Fruit fly (Drosophila melanogaster) whole organism, embryonic: ENCODE measurements around the gene rho-5.

Experiments
- Abd-B ChIP-seq: fragments of 200-800 bp; sonication (Bioruptor generic); optimal IDR thresholded peaks from 2 replicates; lab custom pipeline; 2018; ENCODE audit warnings: missing biosample characterization, mild to moderate bottlenecking, missing genetic modification characterization, moderate library complexity
- Atf-2 ChIP-seq: fragments of 200-800 bp; sonication (Bioruptor generic); optimal IDR thresholded peaks from 2 replicates; lab custom pipeline; 2016; ENCODE audit warnings: missing biosample characterization, missing genetic modification characterization
- BEAF-32 ChIP-seq: fragments of 200-800 bp; sonication (Bioruptor generic); optimal IDR thresholded peaks from 3 replicates; lab custom pipeline; 2017; ENCODE audit warnings: missing biosample characterization, missing genetic modification characterization, mild to moderate bottlenecking, moderate library complexity, missing genetic modification reagents
- Bgb ChIP-seq: fragments of 200-800 bp; sonication (Bioruptor generic); IDR thresholded peaks from 2 replicates; pipeline ENCODE4 v1.3.6; 2022; ENCODE audit warnings: missing biosample characterization, missing genetic modification characterization; ENCODE audit not compliant: partially characterized antibody
- CG10366 ChIP-seq: fragments of 200-800 bp; sonication (Bioruptor generic); IDR thresholded peaks from 2 replicates; pipeline ENCODE4 v1.3.6; 2022; ENCODE audit warnings: missing biosample characterization, missing genetic modification characterization
- CG11093 ChIP-seq: fragments of 200-800 bp; sonication (Bioruptor generic); IDR thresholded peaks from 3 replicates; pipeline ENCODE4 v1.3.6; 2022; ENCODE audit warnings: missing biosample characterization, missing genetic modification characterization
- CG1603 ChIP-seq: fragments of 200-800 bp; sonication (Bioruptor generic); optimal IDR thresholded peaks from 2 replicates; lab custom pipeline; 2019; ENCODE audit warnings: missing biosample characterization, mild to moderate bottlenecking, missing genetic modification characterization, moderate library complexity
- CG18599 ChIP-seq: fragments of 200-800 bp; sonication (Bioruptor generic); optimal IDR thresholded peaks from 3 replicates; lab custom pipeline; 2017; ENCODE audit warnings: missing biosample characterization, missing genetic modification characterization, mild to moderate bottlenecking, moderate library complexity, missing genetic modification reagents
- CG2129 ChIP-seq: fragments of 200-800 bp; sonication (Bioruptor generic); IDR thresholded peaks from 2 replicates; pipeline ENCODE4 v1.3.6; 2022; ENCODE audit warnings: missing biosample characterization, missing genetic modification characterization; ENCODE audit not compliant: partially characterized antibody
- CG30431 ChIP-seq: fragments of 200-800 bp; sonication (Bioruptor generic); optimal IDR thresholded peaks from 2 replicates; lab custom pipeline; 2017; ENCODE audit warnings: missing biosample characterization, missing genetic modification characterization
- CG5953 ChIP-seq: fragments of 200-800 bp; sonication (Bioruptor generic); IDR thresholded peaks from 2 replicates; pipeline ENCODE4 v1.3.6; 2022; ENCODE audit warnings: missing biosample characterization, missing genetic modification characterization
- CG6175 ChIP-seq: fragments of 200-800 bp; sonication (Bioruptor generic); IDR thresholded peaks from 3 replicates; pipeline ENCODE4 v1.3.6; 2022; ENCODE audit warnings: missing biosample characterization, missing genetic modification characterization
- CG6272 ChIP-seq: fragments of 200-800 bp; sonication (Bioruptor generic); IDR thresholded peaks from 2 replicates; pipeline ENCODE4 v1.3.6; 2022; ENCODE audit warnings: missing biosample characterization, missing genetic modification characterization
- CG6854 ChIP-seq: fragments of 200-800 bp; sonication (Bioruptor generic); optimal IDR thresholded peaks from 3 replicates; lab custom pipeline; 2017; ENCODE audit warnings: missing biosample characterization, mild to moderate bottlenecking, missing genetic modification characterization
- CG8359 ChIP-seq: fragments of 200-800 bp; sonication (Bioruptor generic); optimal IDR thresholded peaks from 2 replicates; lab custom pipeline; 2017; ENCODE audit warnings: missing biosample characterization, mild to moderate bottlenecking, missing genetic modification characterization, borderline replicate concordance
- CG8388 ChIP-seq: fragments of 200-800 bp; sonication (Bioruptor generic); optimal IDR thresholded peaks from 2 replicates; lab custom pipeline; 2019; ENCODE audit warnings: missing biosample characterization, mild to moderate bottlenecking, missing genetic modification characterization, moderate library complexity
- CG9932 ChIP-seq: fragments of 200-800 bp; sonication (Bioruptor generic); IDR thresholded peaks from 2 replicates; pipeline ENCODE4 v1.3.6; 2022; ENCODE audit warnings: missing biosample characterization, missing genetic modification characterization
- Dip3 ChIP-seq: fragments of 200-800 bp; sonication (Bioruptor generic); optimal IDR thresholded peaks from 3 replicates; lab custom pipeline; 2016; ENCODE audit warnings: missing biosample characterization, missing genetic modification characterization
- Dref ChIP-seq: fragments of 200-800 bp; sonication (Bioruptor generic); IDR thresholded peaks from 2 replicates; pipeline ENCODE4 v1.3.6; 2022; ENCODE audit warnings: missing biosample characterization, missing genetic modification characterization
- E2f2 ChIP-seq: fragments of 200-800 bp; sonication (Bioruptor generic); IDR thresholded peaks from 2 replicates; pipeline ENCODE4 v1.3.6; 2022; ENCODE audit warnings: missing biosample characterization, missing genetic modification characterization
- Fer2 ChIP-seq: fragments of 200-800 bp; sonication (Bioruptor generic); optimal IDR thresholded peaks from 2 replicates; lab custom pipeline; 2018; ENCODE audit warnings: missing biosample characterization, mild to moderate bottlenecking, missing genetic modification characterization, moderate library complexity
- HLH4C ChIP-seq: fragments of 200-800 bp; sonication (Bioruptor generic); IDR thresholded peaks from 3 replicates; pipeline ENCODE4 v1.3.6; 2022; ENCODE audit warnings: missing biosample characterization, missing genetic modification characterization; ENCODE audit not compliant: partially characterized antibody
- MESR4 ChIP-seq: fragments of 200-800 bp; sonication (Bioruptor generic); optimal IDR thresholded peaks from 2 replicates; lab custom pipeline; 2018; ENCODE audit warnings: missing biosample characterization, mild to moderate bottlenecking, missing genetic modification characterization, moderate library complexity
- Opbp ChIP-seq: fragments of 200-800 bp; sonication (Bioruptor generic); IDR thresholded peaks from 3 replicates; pipeline ENCODE4 v1.3.6; 2022; ENCODE audit warnings: missing biosample characterization, missing genetic modification characterization; ENCODE audit not compliant: partially characterized antibody
- Optix ChIP-seq: fragments of 200-800 bp; sonication (Bioruptor generic); IDR thresholded peaks from 3 replicates; pipeline ENCODE4 v1.3.6; 2022; ENCODE audit warnings: missing biosample characterization, missing genetic modification characterization
- Ptx1 ChIP-seq: fragments of 200-800 bp; sonication (Bioruptor generic); IDR thresholded peaks from 2 replicates; pipeline ENCODE4 v1.3.6; 2022; ENCODE audit warnings: missing biosample characterization, missing genetic modification characterization
- Sry-β ChIP-seq: fragments of 200-800 bp; sonication (Bioruptor generic); optimal IDR thresholded peaks from 2 replicates; lab custom pipeline; 2018; ENCODE audit warnings: missing biosample characterization, mild to moderate bottlenecking, missing genetic modification characterization, moderate library complexity
- al ChIP-seq: fragments of 200-800 bp; sonication (Bioruptor generic); IDR thresholded peaks from 2 replicates; pipeline ENCODE4 v1.3.6; 2022; ENCODE audit warnings: missing biosample characterization, missing genetic modification characterization
- ara ChIP-seq: fragments of 200-800 bp; sonication (Bioruptor generic); IDR thresholded peaks from 2 replicates; pipeline ENCODE4 v1.3.6; 2022; ENCODE audit warnings: missing biosample characterization, missing genetic modification characterization
- bbx ChIP-seq: fragments of 200-800 bp; sonication (Bioruptor generic); IDR thresholded peaks from 2 replicates; pipeline ENCODE4 v1.3.6; 2022; ENCODE audit warnings: missing biosample characterization, missing genetic modification characterization; ENCODE audit not compliant: partially characterized antibody
- cad ChIP-seq: fragments of >200 bp; optimal IDR thresholded peaks from 2 replicates; lab custom pipeline; 2017; ENCODE audit warnings: missing biosample characterization, missing genetic modification characterization
- crp ChIP-seq, 2 experiments: fragments of 200-800 bp; sonication (Bioruptor generic); optimal IDR thresholded peaks; 2 replicates in 1 of 2; 3 replicates in 1 of 2; lab custom pipeline; 2017; ENCODE audit warnings: missing biosample characterization in 2 of 2, missing genetic modification characterization in 2 of 2, mild to moderate bottlenecking in 1 of 2, moderate library complexity in 1 of 2
- emc ChIP-seq: fragments of 200-800 bp; sonication (Bioruptor generic); optimal IDR thresholded peaks from 2 replicates; lab custom pipeline; 2016; ENCODE audit warnings: missing biosample characterization, missing genetic modification characterization
- eve ChIP-seq, 2 experiments: fragments of >200 bp; optimal IDR thresholded peaks; 2 replicates each; lab custom pipeline; 2017; ENCODE audit warnings: missing biosample characterization in 2 of 2, missing genetic modification characterization in 2 of 2
- gfzf ChIP-seq: fragments of 200-800 bp; sonication (Bioruptor generic); optimal IDR thresholded peaks from 2 replicates; lab custom pipeline; 2016; ENCODE audit warnings: missing biosample characterization, mild to moderate bottlenecking, missing genetic modification characterization, moderate library complexity
- gsb ChIP-seq: fragments of 200-800 bp; sonication (Bioruptor generic); IDR thresholded peaks from 2 replicates; pipeline ENCODE4 v1.3.6; 2022; ENCODE audit warnings: missing biosample characterization, missing genetic modification characterization
- ind ChIP-seq: fragments of 200-800 bp; sonication (Bioruptor generic); optimal IDR thresholded peaks from 3 replicates; lab custom pipeline; 2016; ENCODE audit warnings: missing biosample characterization, missing genetic modification characterization
- jigr1 ChIP-seq: fragments of 200-800 bp; sonication (Bioruptor generic); IDR thresholded peaks from 3 replicates; pipeline ENCODE4 v1.3.6; 2022; ENCODE audit warnings: missing biosample characterization, missing genetic modification characterization
- kni ChIP-seq: fragments of 200-800 bp; sonication (Bioruptor generic); optimal IDR thresholded peaks from 3 replicates; lab custom pipeline; 2017; ENCODE audit warnings: mild to moderate bottlenecking, missing biosample characterization, missing genetic modification reagents, missing genetic modification characterization
- nerfin-2 ChIP-seq: fragments of 200-800 bp; sonication (Bioruptor generic); IDR thresholded peaks from 2 replicates; pipeline ENCODE4 v1.3.6; 2022; ENCODE audit warnings: missing biosample characterization, missing genetic modification characterization; ENCODE audit not compliant: partially characterized antibody
- pita ChIP-seq: fragments of 200-800 bp; sonication (Bioruptor generic); optimal IDR thresholded peaks from 2 replicates; lab custom pipeline; 2017; ENCODE audit warnings: missing biosample characterization, mild to moderate bottlenecking, missing genetic modification characterization
- seq ChIP-seq: fragments of 200-800 bp; sonication (Bioruptor generic); IDR thresholded peaks from 2 replicates; pipeline ENCODE4 v1.3.6; 2022; ENCODE audit warnings: missing biosample characterization, missing genetic modification characterization
- slou ChIP-seq: fragments of 200-800 bp; sonication (Bioruptor generic); optimal IDR thresholded peaks from 3 replicates; lab custom pipeline; 2016; ENCODE audit warnings: missing biosample characterization, missing genetic modification characterization
- sna ChIP-seq: fragments of 200-800 bp; sonication (Bioruptor generic); IDR thresholded peaks from 2 replicates; pipeline ENCODE4 v1.3.6; 2022; ENCODE audit warnings: missing biosample characterization, missing genetic modification characterization; ENCODE audit not compliant: partially characterized antibody
- sqz ChIP-seq: fragments of 200-800 bp; sonication (Bioruptor generic); optimal IDR thresholded peaks from 3 replicates; lab custom pipeline; 2018; ENCODE audit warnings: missing biosample characterization, mild to moderate bottlenecking, missing genetic modification characterization
- wek ChIP-seq: fragments of 200-800 bp; sonication (Bioruptor generic); optimal IDR thresholded peaks from 3 replicates; lab custom pipeline; 2018; ENCODE audit warnings: missing biosample characterization, mild to moderate bottlenecking, missing genetic modification characterization, moderate library complexity
- zen2 ChIP-seq: fragments of 200-800 bp; sonication (Bioruptor generic); IDR thresholded peaks from 3 replicates; pipeline ENCODE4 v1.3.6; 2022; ENCODE audit warnings: missing biosample characterization, missing genetic modification characterization; ENCODE audit not compliant: partially characterized antibody

The rho-5 gene

DNA sequence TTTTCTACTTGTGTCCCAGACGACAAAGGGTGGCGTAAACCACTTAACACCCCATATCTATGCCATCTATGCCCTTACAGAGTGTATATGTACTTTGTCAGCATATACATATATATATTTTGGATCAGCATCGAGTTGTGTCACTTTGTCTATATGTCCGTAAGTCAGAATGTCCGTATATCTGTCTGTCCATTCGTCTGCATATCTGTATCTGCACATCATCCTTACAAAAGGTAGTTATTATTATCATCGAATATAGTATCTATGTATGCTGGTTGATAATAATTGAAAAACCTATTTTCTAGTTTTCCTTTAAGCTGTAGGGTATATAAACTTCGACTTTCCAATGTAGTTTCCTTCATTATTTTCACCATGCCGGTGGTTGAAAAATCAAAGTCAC is 22.6 kb downstream of the rho-5 start (continued):
- TF ChIP-seq E2f2 (no peak), CG6175 (GFP tag; lab: Robert Waterston, UW) (no peak), Ptx1 (GFP tag; lab: Robert Waterston, UW) (no peak)

DNA sequence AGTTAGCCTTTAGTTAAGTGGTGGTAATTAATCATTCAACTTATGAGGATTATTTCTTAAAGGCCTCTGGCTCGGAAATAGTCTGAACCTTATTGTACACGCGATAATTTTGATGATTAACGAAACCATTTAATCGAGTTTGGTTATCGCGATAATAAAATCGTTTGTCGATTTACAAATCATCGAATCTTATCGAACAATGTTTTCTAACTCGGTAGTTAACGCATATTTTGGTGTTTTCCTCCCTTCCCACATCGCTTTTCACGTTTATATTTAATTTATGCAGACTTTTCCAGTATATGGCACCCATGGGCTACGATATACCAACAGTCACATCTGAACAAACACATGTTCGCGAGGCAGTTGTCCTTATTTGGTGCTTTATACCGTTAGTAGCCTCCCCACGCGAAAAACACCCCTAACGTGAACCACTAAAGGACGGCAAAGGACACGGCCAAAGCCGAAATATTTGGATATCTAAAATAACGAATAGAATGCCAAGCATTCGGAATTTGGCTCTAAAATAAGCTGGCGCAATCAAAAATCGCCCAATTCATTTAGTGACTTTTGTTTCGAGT is 29.6 kb downstream of the rho-5 start, which contains the start of gene Frmd5:
Frmd5 (plus strand) TSS at position 414 of the 578 bp plus-strand sequence.
- peak; percentile 37; the same call in 1 of the 2 replicates for TF ChIP-seq bbx
- TF ChIP-seq CG1603, result peak; percentile 5
- no peak for TF ChIP-seq CG11093 (GFP tag; lab: Robert Waterston, UW)
- TF ChIP-seq pita (GFP tag; lab: Kevin White, UChicago), result no peak
- peak; percentile 11; the same call in 1 of the 2 replicates for TF ChIP-seq seq (GFP tag; lab: Robert Waterston, UW)
- no peak for TF ChIP-seq al (GFP tag; lab: Robert Waterston, UW)
- TF ChIP-seq zen2, result 0 out of 3 replicates have a peak, but pooled peaks have one; percentile 28
- TF ChIP-seq gfzf (GFP tag; lab: Kevin White, UChicago), result peak; percentile 46
- TF ChIP-seq CG9932 (GFP tag; lab: Robert Waterston, UW), result no peak
- peak; percentile 5 for TF ChIP-seq CG8388
- TF ChIP-seq CG2129 (GFP tag; lab: Robert Waterston, UW), result no peak
- TF ChIP-seq CG6272 (GFP tag; lab: Robert Waterston, UW), result no peak
- peak; percentile 62 for TF ChIP-seq HLH4C (GFP tag; lab: Robert Waterston, UW)
- TF ChIP-seq slou (GFP tag; lab: Kevin White, UChicago), result no peak
- 0 out of 2 replicates have a peak, but pooled peaks have one; percentile 7 for TF ChIP-seq Bgb
- peak; percentile 21 for TF ChIP-seq BEAF-32 (GFP tag; lab: Kevin White, UChicago)
- no peak for TF ChIP-seq ind (GFP tag; lab: Kevin White, UChicago)
- no peak for TF ChIP-seq Optix (GFP tag; lab: Robert Waterston, UW)
- peak; percentile 6 for TF ChIP-seq MESR4 (GFP tag; lab: Kevin White, UChicago)
- TF ChIP-seq sna (GFP tag; lab: Robert Waterston, UW), result peak; percentile 44; the same call in 1 of the 2 replicates
- no peak for TF ChIP-seq Fer2 (tag; lab: Kevin White, UChicago)
- no peak for TF ChIP-seq emc (GFP tag; lab: Kevin White, UChicago)
- no peak for TF ChIP-seq Atf-2 (GFP tag; lab: Kevin White, UChicago)
- no peak for TF ChIP-seq jigr1 (GFP tag; lab: Robert Waterston, UW)
- TF ChIP-seq CG6854 (GFP tag; lab: Kevin White, UChicago), result no peak
- no peak for TF ChIP-seq sqz (GFP tag; lab: Kevin White, UChicago)
- no peak for TF ChIP-seq Sry-β (GFP tag; lab: Kevin White, UChicago)
- TF ChIP-seq CG5953 (GFP tag; lab: Robert Waterston, UW), result no peak
- no peak for TF ChIP-seq CG30431 (GFP tag; lab: Kevin White, UChicago)
- TF ChIP-seq Opbp (GFP tag; lab: Robert Waterston, UW), result peak; percentile 67; the same call in 2 of the 3 replicates
- TF ChIP-seq cad (GFP tag; lab: Kevin White, UChicago), result no peak
- no peak for TF ChIP-seq kni (GFP tag; lab: Kevin White, UChicago)
- TF ChIP-seq CG10366 (GFP tag; lab: Robert Waterston, UW), result no peak
- no peak for TF ChIP-seq Abd-B (GFP tag; lab: Kevin White, UChicago)
- no peak for TF ChIP-seq CG18599 (GFP tag; lab: Kevin White, UChicago)
- TF ChIP-seq Dref (GFP tag; lab: Robert Waterston, UW), result peak; percentile 34
- peak; percentile 91 for TF ChIP-seq wek (GFP tag; lab: Kevin White, UChicago)
- no peak for TF ChIP-seq gsb (GFP tag; lab: Robert Waterston, UW)
- peak; percentile 50; the same call in 1 of the 2 replicates for TF ChIP-seq nerfin-2 (GFP tag; lab: Robert Waterston, UW)
- TF ChIP-seq eve (GFP tag; optimal IDR thresholded peaks at IDR 0.05; lab: Kevin White, UChicago), result no peak
- TF ChIP-seq crp (GFP tag; optimal IDR thresholded peaks at IDR 0.05; lab: Kevin White, UChicago), result peak in 1 of 2 experiments; percentile 54
- TF ChIP-seq CG8359 (GFP tag; lab: Kevin White, UChicago), result no peak
- no peak for TF ChIP-seq ara
- no peak for TF ChIP-seq Dip3
